Worm (Caenorhabditis elegans) whole organism, L1 larva: Measurements from ENCODE around the gene W09D6.1.
A peak's percentile ranks its signal among the peaks of the same experiment; 100 is the strongest.

Experiments
- C34B4.2 ChIP-seq: sonication (generic microtip); optimal IDR thresholded peaks from 2 replicates; lab custom pipeline; 2017; ENCODE audit warnings: mild to moderate bottlenecking, missing genetic modification characterization, missing compliant biosample characterization
- F16B12.6 ChIP-seq: fragments of 150-350 bp; optimal IDR thresholded peaks from 2 replicates; lab custom pipeline; 2014; ENCODE audit warnings: missing biosample characterization, missing genetic modification characterization
- Y116A8C.19 ChIP-seq: sonication (generic microtip); optimal IDR thresholded peaks from 2 replicates; lab custom pipeline; 2016; ENCODE audit warnings: missing compliant biosample characterization, missing genetic modification characterization, borderline replicate concordance
- aha-1 ChIP-seq: fragments of 150-350 bp; optimal IDR thresholded peaks from 2 replicates; lab custom pipeline; 2014; ENCODE audit warnings: missing biosample characterization, missing genetic modification characterization
- alr-1 ChIP-seq: fragments of 200-800 bp; sonication (Bioruptor generic); optimal IDR thresholded peaks from 2 replicates; lab custom pipeline; 2018; ENCODE audit warnings: borderline replicate concordance, mild to moderate bottlenecking, missing genetic modification characterization, missing compliant biosample characterization
- aly-2 ChIP-seq: fragments of 150-350 bp; optimal IDR thresholded peaks from 2 replicates; lab custom pipeline; 2014; ENCODE audit warnings: missing biosample characterization, missing genetic modification characterization
- ama-1 ChIP-seq: fragments of 150-350 bp; optimal IDR thresholded peaks from 2 replicates; lab custom pipeline; 2014
- blmp-1 ChIP-seq: fragments of 150-350 bp; optimal IDR thresholded peaks from 2 replicates; lab custom pipeline; 2014; ENCODE audit warnings: missing biosample characterization, missing genetic modification characterization
- ceh-63 ChIP-seq: fragments of 200-800 bp; sonication (Bioruptor generic); optimal IDR thresholded peaks from 2 replicates; lab custom pipeline; 2018; ENCODE audit warnings: mild to moderate bottlenecking, missing genetic modification characterization, missing compliant biosample characterization
- ceh-8 ChIP-seq: fragments of 200-800 bp; sonication (Bioruptor generic); optimal IDR thresholded peaks from 2 replicates; lab custom pipeline; 2018; ENCODE audit warnings: mild to moderate bottlenecking, missing genetic modification characterization, moderate library complexity, missing compliant biosample characterization
- ceh-82 ChIP-seq, 3 experiments: fragments of 150-350 bp in 1 of 3; sonication (generic microtip) in 2 of 3; optimal IDR thresholded peaks; 2 replicates each; lab custom pipeline; 2014 to 2017; ENCODE audit warnings: missing biosample characterization in 3 of 3, missing genetic modification characterization in 3 of 3
- ceh-90 ChIP-seq: sonication (generic microtip); optimal IDR thresholded peaks from 2 replicates; lab custom pipeline; 2016; ENCODE audit warnings: missing genetic modification characterization, missing compliant biosample characterization
- dpl-1 ChIP-seq, 3 experiments: fragments of 150-350 bp in 2 of 3; sonication (generic microtip) in 1 of 3; optimal IDR thresholded peaks; 2 replicates each; lab custom pipeline; 2014 to 2017; ENCODE audit warnings: missing biosample characterization in 3 of 3, missing genetic modification characterization in 3 of 3, missing genetic modification reagents in 3 of 3
- efl-1 ChIP-seq, 4 experiments: fragments of 150-350 bp; optimal IDR thresholded peaks in 3 of 4; peaks in 1 of 4; 1 replicate in 1 of 4; 2 replicates in 3 of 4; lab custom pipeline; 2014; ENCODE audit warnings: missing biosample characterization in 2 of 4, missing genetic modification characterization in 2 of 4, missing genetic modification reagents in 2 of 4
- efl-3 ChIP-seq: fragments of 200-800 bp; sonication (Bioruptor generic); optimal IDR thresholded peaks from 2 replicates; lab custom pipeline; 2018; ENCODE audit warnings: mild to moderate bottlenecking, missing genetic modification characterization, missing compliant biosample characterization
- egl-27 ChIP-seq, 2 experiments: fragments of 150-350 bp in 1 of 2; sonication (generic microtip); optimal IDR thresholded peaks; 3 replicates each; lab custom pipeline; 2017 to 2018; ENCODE audit warnings: missing biosample characterization in 2 of 2, missing genetic modification characterization in 2 of 2, missing genetic modification reagents in 2 of 2
- elt-2 ChIP-seq: sonication (generic microtip); optimal IDR thresholded peaks from 2 replicates; lab custom pipeline; 2016; ENCODE audit warnings: missing genetic modification characterization, mild to moderate bottlenecking, inconsistent platforms, missing compliant biosample characterization, missing genetic modification reagents
- ets-5 ChIP-seq: fragments of 200-800 bp; sonication (Bioruptor generic); IDR thresholded peaks from 2 replicates; pipeline ENCODE4 v1.3.6; 2022; ENCODE audit warnings: missing genetic modification characterization, missing compliant biosample characterization
- fkh-10 ChIP-seq: sonication (generic microtip); optimal IDR thresholded peaks from 2 replicates; lab custom pipeline; 2017; ENCODE audit warnings: missing biosample characterization, missing genetic modification reagents, missing genetic modification characterization
- fkh-8 ChIP-seq: sonication (generic microtip); optimal IDR thresholded peaks from 2 replicates; lab custom pipeline; 2016; ENCODE audit warnings: mild to moderate bottlenecking, missing genetic modification characterization, missing compliant biosample characterization
- fos-1 ChIP-seq: fragments of 150-350 bp; optimal IDR thresholded peaks from 2 replicates; lab custom pipeline; 2014; ENCODE audit warnings: missing biosample characterization, missing genetic modification characterization
- grh-1 ChIP-seq: fragments of 200-800 bp; sonication (Bioruptor generic); IDR thresholded peaks from 2 replicates; pipeline ENCODE4 v1.3.6; 2022; ENCODE audit warnings: missing genetic modification reagents, missing genetic modification characterization, missing compliant biosample characterization
- hlh-4 ChIP-seq: sonication (generic microtip); optimal IDR thresholded peaks from 2 replicates; lab custom pipeline; 2016; ENCODE audit warnings: mild to moderate bottlenecking, missing genetic modification characterization, missing compliant biosample characterization
- hpl-2 ChIP-seq: fragments of 150-350 bp; optimal IDR thresholded peaks from 2 replicates; lab custom pipeline; 2014; ENCODE audit warnings: missing biosample characterization, missing genetic modification reagents, missing genetic modification characterization
- irx-1 ChIP-seq: sonication (generic microtip); optimal IDR thresholded peaks from 2 replicates; lab custom pipeline; 2016; ENCODE audit warnings: missing genetic modification characterization, missing compliant biosample characterization
- lin-15B ChIP-seq: fragments of 150-350 bp; sonication (generic microtip); optimal IDR thresholded peaks from 3 replicates; lab custom pipeline; 2014; ENCODE audit warnings: missing biosample characterization, missing genetic modification characterization
- lin-35 ChIP-seq, 2 experiments: fragments of 150-350 bp; optimal IDR thresholded peaks; 2 replicates each; lab custom pipeline; 2014; ENCODE audit warnings: missing biosample characterization in 2 of 2, missing genetic modification characterization in 2 of 2, missing genetic modification reagents in 2 of 2
- lin-39 ChIP-seq: fragments of 150-350 bp; optimal IDR thresholded peaks from 2 replicates; lab custom pipeline; 2014; ENCODE audit warnings: missing biosample characterization, missing genetic modification reagents, missing genetic modification characterization
- lir-3 ChIP-seq: sonication (generic microtip); optimal IDR thresholded peaks from 2 replicates; lab custom pipeline; 2016; ENCODE audit warnings: mild to moderate bottlenecking, missing genetic modification characterization, moderate library complexity, missing compliant biosample characterization; ENCODE audit not compliant: poor library complexity
- lsy-2 ChIP-seq, 2 experiments: fragments of 150-350 bp; optimal IDR thresholded peaks; 2 replicates each; lab custom pipeline; 2014; ENCODE audit warnings: missing biosample characterization in 2 of 2, missing genetic modification characterization in 2 of 2
- mdl-1 ChIP-seq, 2 experiments: fragments of 150-350 bp; optimal IDR thresholded peaks; 2 replicates each; lab custom pipeline; 2014 to 2017; ENCODE audit warnings: missing biosample characterization in 2 of 2, missing genetic modification characterization in 2 of 2, inconsistent platforms in 1 of 2
- mef-2 ChIP-seq: fragments of 150-350 bp; optimal IDR thresholded peaks from 2 replicates; lab custom pipeline; 2014; ENCODE audit warnings: missing biosample characterization, missing genetic modification characterization
- nhr-11 ChIP-seq: fragments of 150-350 bp; optimal IDR thresholded peaks from 2 replicates; lab custom pipeline; 2014; ENCODE audit warnings: missing biosample characterization, missing genetic modification characterization
- nhr-12 ChIP-seq: sonication (generic microtip); optimal IDR thresholded peaks from 2 replicates; lab custom pipeline; 2017; ENCODE audit warnings: missing biosample characterization, missing genetic modification characterization
- nhr-19 ChIP-seq: fragments of 200-800 bp; sonication (Bioruptor generic); conservative IDR thresholded peaks from 2 replicates; pipeline ENCODE4 v1.3.6; 2022; ENCODE audit warnings: missing genetic modification characterization, missing compliant biosample characterization
- nhr-237 ChIP-seq: fragments of 150-350 bp; optimal IDR thresholded peaks from 2 replicates; lab custom pipeline; 2014; ENCODE audit warnings: missing biosample characterization, missing genetic modification characterization
- nhr-47 ChIP-seq: sonication (generic microtip); optimal IDR thresholded peaks from 2 replicates; lab custom pipeline; 2016; ENCODE audit warnings: mild to moderate bottlenecking, missing genetic modification characterization, moderate library complexity, missing compliant biosample characterization
- nhr-71 ChIP-seq: sonication (generic microtip); optimal IDR thresholded peaks from 2 replicates; lab custom pipeline; 2016; ENCODE audit warnings: mild to moderate bottlenecking, missing genetic modification characterization, moderate library complexity, missing compliant biosample characterization
- nhr-85 ChIP-seq: sonication (generic microtip); peaks from one replicate; lab custom pipeline; 2016; ENCODE audit warnings: missing genetic modification characterization, inconsistent platforms, missing compliant biosample characterization
- pag-3 ChIP-seq: sonication (generic microtip); optimal IDR thresholded peaks from 2 replicates; lab custom pipeline; 2017; ENCODE audit warnings: missing genetic modification characterization, mild to moderate bottlenecking, missing compliant biosample characterization, antibody characterized with exemption, borderline replicate concordance; ENCODE audit not compliant: insufficient read depth
- pax-3 ChIP-seq: fragments of 200-800 bp; sonication (Bioruptor generic); optimal IDR thresholded peaks from 2 replicates; lab custom pipeline; 2018; ENCODE audit warnings: mild to moderate bottlenecking, missing genetic modification characterization, moderate library complexity, missing compliant biosample characterization
- pqm-1 ChIP-seq: sonication (generic microtip); optimal IDR thresholded peaks from 3 replicates; lab custom pipeline; 2017; ENCODE audit warnings: missing biosample characterization, missing genetic modification characterization
- sptf-1 ChIP-seq: fragments of 150-350 bp; optimal IDR thresholded peaks from 2 replicates; lab custom pipeline; 2014; ENCODE audit warnings: missing biosample characterization, missing genetic modification characterization
- sup-37 ChIP-seq: fragments of 200-800 bp; sonication (Bioruptor generic); optimal IDR thresholded peaks from 2 replicates; lab custom pipeline; 2018; ENCODE audit warnings: mild to moderate bottlenecking, missing genetic modification characterization, missing compliant biosample characterization
- swsn-7 ChIP-seq: sonication (generic microtip); optimal IDR thresholded peaks from 2 replicates; lab custom pipeline; 2016; ENCODE audit warnings: missing genetic modification characterization, missing compliant biosample characterization
- tbx-2 ChIP-seq: sonication (generic microtip); optimal IDR thresholded peaks from 2 replicates; lab custom pipeline; 2016; ENCODE audit warnings: missing genetic modification characterization, missing compliant biosample characterization
- tlp-1 ChIP-seq: fragments of 150-350 bp; optimal IDR thresholded peaks from 2 replicates; lab custom pipeline; 2014; ENCODE audit warnings: missing biosample characterization, missing genetic modification characterization
- unc-86 ChIP-seq: sonication (generic microtip); optimal IDR thresholded peaks from 2 replicates; lab custom pipeline; 2016; ENCODE audit warnings: missing genetic modification characterization, missing compliant biosample characterization
- unc-98 ChIP-seq: fragments of 200-800 bp; sonication (Bioruptor generic); IDR thresholded peaks from 2 replicates; pipeline ENCODE4 v1.3.6; 2022; ENCODE audit warnings: missing genetic modification characterization, missing compliant biosample characterization
- vab-15 ChIP-seq: sonication (generic microtip); optimal IDR thresholded peaks from 2 replicates; lab custom pipeline; 2017; ENCODE audit warnings: missing genotype, mild to moderate bottlenecking, missing genetic modification characterization, missing compliant biosample characterization
- zag-1 ChIP-seq: fragments of 150-350 bp; optimal IDR thresholded peaks from 2 replicates; lab custom pipeline; 2014; ENCODE audit warnings: missing biosample characterization, missing genetic modification characterization
- zip-4 ChIP-seq: fragments of 200-800 bp; sonication (Bioruptor generic); optimal IDR thresholded peaks from 2 replicates; lab custom pipeline; 2018; ENCODE audit warnings: mild to moderate bottlenecking, missing genetic modification characterization, moderate library complexity, missing compliant biosample characterization
- ztf-4 ChIP-seq: fragments of 150-350 bp; optimal IDR thresholded peaks from 2 replicates; lab custom pipeline; 2014; ENCODE audit warnings: missing biosample characterization, missing genetic modification characterization

W09D6.1 gene

DNA sequence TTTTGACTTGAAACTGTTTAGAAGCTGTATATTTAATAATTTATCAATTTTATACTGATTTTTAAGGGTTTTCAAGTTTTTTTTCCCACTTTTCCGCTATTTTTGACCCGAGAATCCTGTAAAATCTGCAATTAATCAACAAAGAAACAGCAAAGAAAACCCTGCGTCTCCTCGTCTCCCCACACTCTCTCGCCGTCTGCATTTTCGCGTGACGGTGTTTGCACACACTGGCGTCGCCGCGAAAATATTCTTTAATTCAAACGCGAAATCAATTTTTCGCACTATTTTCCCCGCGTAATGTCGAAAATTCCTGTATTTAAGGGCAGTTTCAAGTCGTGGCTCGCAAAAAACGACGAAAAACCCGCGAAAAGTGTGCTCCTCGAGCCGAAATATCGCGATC, 5.4 kb upstream of the W09D6.1 start, which contains the start of gene rsa-2:
TSS of gene rsa-2 (plus strand) at position 221 of the 400 bp plus-strand sequence.
- TF ChIP-seq ets-5 = no peak
- no peak for TF ChIP-seq egl-27 (tag; optimal IDR thresholded peaks at IDR 0.05; lab: Kevin White, UChicago)
- peak; percentile 80 for TF ChIP-seq nhr-47 (tag; lab: Kevin White, UChicago)
- TF ChIP-seq nhr-12 (tag; lab: Kevin White, UChicago) = no peak
- TF ChIP-seq C34B4.2 (tag; lab: Kevin White, UChicago) = no peak
- TF ChIP-seq ceh-82 (tag; optimal IDR thresholded peaks at IDR 0.05; lab: Kevin White, UChicago) = peak; percentile 50 to 70 (median 67)
- TF ChIP-seq lin-15B (tag; lab: Kevin White, UChicago) = peak; percentile 24
- peak; percentile 41 for TF ChIP-seq irx-1
- no peak for TF ChIP-seq Y116A8C.19 (tag; lab: Kevin White, UChicago)
- TF ChIP-seq lir-3 (tag; lab: Kevin White, UChicago) = no peak
- peak; percentile 65 for TF ChIP-seq unc-86 (tag; lab: Kevin White, UChicago)
- peak; percentile 64 to 70 for TF ChIP-seq lsy-2 (tag; optimal IDR thresholded peaks at IDR 0.05; lab: Kevin White, UChicago)
- TF ChIP-seq zip-4 = no peak
- peak; percentile 75 for TF ChIP-seq nhr-71
- TF ChIP-seq nhr-19 (GFP tag; lab: Robert Waterston, UW) = peak; percentile 59
- no peak for TF ChIP-seq sptf-1 (tag; lab: Kevin White, UChicago)
- no peak for TF ChIP-seq nhr-237
- TF ChIP-seq ztf-4 (tag; lab: Kevin White, UChicago) = no peak
- peak; percentile 67 for TF ChIP-seq tbx-2 (tag; lab: Kevin White, UChicago)
- TF ChIP-seq unc-98 (GFP tag; lab: Robert Waterston, UW) = peak; percentile 53; the same call in 1 of the 2 replicates
- TF ChIP-seq lin-35 (GFP tag; optimal IDR thresholded peaks at IDR 0.05; lab: Kevin White, UChicago) = peak; percentile 90 to 96
- no peak for TF ChIP-seq nhr-11 (tag; lab: Kevin White, UChicago)
- no peak for TF ChIP-seq fkh-10 (GFP tag; lab: Kevin White, UChicago)
- no peak for TF ChIP-seq ceh-90 (tag; lab: Kevin White, UChicago)
- TF ChIP-seq lin-39 = peak; percentile 14
- no peak for TF ChIP-seq mef-2 (tag; lab: Kevin White, UChicago)
- peak; percentile 93 to 95 (median 95) for TF ChIP-seq dpl-1 (GFP tag; optimal IDR thresholded peaks at IDR 0.05; lab: Kevin White, UChicago)
- TF ChIP-seq sup-37 (GFP tag; lab: Kevin White, UChicago) = peak; percentile 27
- no peak for TF ChIP-seq blmp-1
- peak; percentile 31 for TF ChIP-seq vab-15
- TF ChIP-seq aly-2 (tag; lab: Kevin White, UChicago) = peak; percentile 29
- peak; percentile 16 for TF ChIP-seq elt-2 (tag; lab: Kevin White, UChicago)
- TF ChIP-seq ceh-63 (GFP tag; lab: Kevin White, UChicago) = no peak
- no peak for TF ChIP-seq hlh-4
- peak; percentile 71 for TF ChIP-seq swsn-7 (tag; lab: Kevin White, UChicago)
- TF ChIP-seq nhr-85 (tag; lab: Kevin White, UChicago) = no peak
- TF ChIP-seq aha-1 = no peak
- no peak for TF ChIP-seq ceh-8
- no peak for TF ChIP-seq efl-3
- TF ChIP-seq pqm-1 (tag; lab: Kevin White, UChicago) = no peak
- peak; percentile 99 for TF ChIP-seq F16B12.6 (tag; lab: Kevin White, UChicago)
- peak; percentile 46 for TF ChIP-seq pax-3
- peak; percentile 44; the same call in 1 of the 2 replicates for TF ChIP-seq grh-1 (GFP tag; lab: Robert Waterston, UW)
- TF ChIP-seq mdl-1 (tag; optimal IDR thresholded peaks at IDR 0.05; lab: Kevin White, UChicago) = peak in 1 of 2 experiments; percentile 30
- no peak for TF ChIP-seq ama-1 (lab: Kevin White, UChicago)
- no peak for TF ChIP-seq pag-3
- peak; percentile 35 for TF ChIP-seq fkh-8 (tag; lab: Kevin White, UChicago)
- no peak for TF ChIP-seq tlp-1 (tag; lab: Kevin White, UChicago)
- no peak for TF ChIP-seq hpl-2 (GFP tag; lab: Kevin White, UChicago)
- peak; percentile 82 to 95 for TF ChIP-seq efl-1 (optimal IDR thresholded peaks at IDR 0.05; lab: Kevin White, UChicago)
- TF ChIP-seq efl-1 (GFP tag; optimal IDR thresholded peaks at IDR 0.05 in 1 of 2; lab: Kevin White, UChicago) = peak; percentile 96 to 100
- TF ChIP-seq zag-1 (tag; lab: Kevin White, UChicago) = no peak
- TF ChIP-seq fos-1 = no peak
- no peak for TF ChIP-seq alr-1
